Worm (Caenorhabditis elegans): ENCODE results near the gene clc-31.

clc-31 gene

DNA sequence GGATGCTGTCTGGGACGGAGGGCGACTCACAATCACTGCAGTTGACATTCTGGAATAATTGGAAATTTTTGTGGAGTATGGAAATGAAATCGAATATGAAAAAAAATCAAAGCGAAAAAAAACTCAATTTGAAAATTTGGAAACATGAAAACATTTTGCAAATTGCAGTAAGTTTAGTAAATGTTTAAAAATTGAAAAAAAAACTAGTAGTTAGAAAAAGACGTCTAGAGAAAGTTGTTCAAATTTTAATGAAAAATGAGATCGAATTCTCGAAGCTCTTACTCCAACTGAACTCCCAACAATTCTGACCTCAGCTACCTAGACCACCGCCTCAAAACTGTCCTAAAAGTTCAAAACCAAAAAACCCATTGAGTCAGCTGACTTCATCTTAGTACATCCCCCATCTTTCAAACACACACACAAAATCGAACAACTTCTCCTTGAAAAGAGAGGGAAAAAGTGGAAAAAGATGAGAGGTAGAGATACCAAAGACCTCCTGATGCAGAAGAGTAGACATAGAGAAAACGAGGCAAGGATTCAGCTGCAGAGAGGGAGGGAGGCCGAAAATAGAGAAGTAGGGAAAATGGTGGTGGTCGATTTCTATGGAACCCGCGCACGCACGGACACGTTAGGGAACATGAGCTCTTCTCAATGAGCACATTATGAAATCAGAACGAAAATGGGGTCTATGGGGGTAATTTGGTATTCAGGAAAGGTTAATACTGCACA lies 17.1 kb upstream of the clc-31 start, which contains the start of gene K01A2.10 (continued):
- TF ChIP-seq egl-27 (tag; optimal IDR thresholded peaks at IDR 0.05) = no peak
- no peak for TF ChIP-seq dmd-9 (GFP tag; IDR thresholded peaks at IDR 0.05)
- no peak for TF ChIP-seq ZK337.2 (GFP tag; IDR thresholded peaks at IDR 0.05)
- no peak for TF ChIP-seq dmd-6 (GFP tag; IDR thresholded peaks at IDR 0.05)
- no peak for TF ChIP-seq lin-38 (GFP tag; IDR thresholded peaks at IDR 0.05)
- no peak for TF ChIP-seq nhr-76 (tag; optimal IDR thresholded peaks at IDR 0.05)
- no peak for TF ChIP-seq Y105C5A.15 (GFP tag; IDR thresholded peaks at IDR 0.05)
- TF ChIP-seq Y48G9A.11 (GFP tag; IDR thresholded peaks at IDR 0.05) = no peak
- peak; percentile 47 to 64 for TF ChIP-seq lsy-2 (tag; optimal IDR thresholded peaks at IDR 0.05)
- TF ChIP-seq pqm-1 (tag; optimal IDR thresholded peaks at IDR 0.05) = no peak
- no peak for TF ChIP-seq mes-2 (tag; optimal IDR thresholded peaks at IDR 0.05; ENCODE audit: poor library complexity, severe bottlenecking)
- peak; percentile 46 for TF ChIP-seq mep-1 (tag; optimal IDR thresholded peaks at IDR 0.05)
- no peak for TF ChIP-seq ces-1 (GFP tag; optimal IDR thresholded peaks at IDR 0.05)
- no peak for TF ChIP-seq zip-2 (tag; optimal IDR thresholded peaks at IDR 0.05)
- peak; percentile 92 for TF ChIP-seq hlh-30 (tag; optimal IDR thresholded peaks at IDR 0.05; ENCODE audit: insufficient read depth)
- peak; percentile 42 for TF ChIP-seq nhr-11 (tag; optimal IDR thresholded peaks at IDR 0.05)
- no peak for TF ChIP-seq daf-16 (GFP tag; optimal IDR thresholded peaks at IDR 0.05)
- no peak for TF ChIP-seq daf-16 (tag; optimal IDR thresholded peaks at IDR 0.05)
- no peak for TF ChIP-seq R02D3.7 (tag; optimal IDR thresholded peaks at IDR 0.05)
- no peak for TF ChIP-seq egl-43 (GFP tag; IDR thresholded peaks at IDR 0.05)
- no peak for TF ChIP-seq lin-15B (tag; optimal IDR thresholded peaks at IDR 0.05)
- no peak for TF ChIP-seq lin-1 (GFP tag; IDR thresholded peaks at IDR 0.05)
- no peak for TF ChIP-seq cey-2 (tag; optimal IDR thresholded peaks at IDR 0.05; ENCODE audit: borderline replicate concordance, insufficient read depth)
- TF ChIP-seq sdz-12 (GFP tag; optimal IDR thresholded peaks at IDR 0.05) = no peak
- no peak for TF ChIP-seq lin-29 (GFP tag; IDR thresholded peaks at IDR 0.05)
- no peak for TF ChIP-seq ceh-82 (tag; optimal IDR thresholded peaks at IDR 0.05)
- TF ChIP-seq rbr-2 (tag; optimal IDR thresholded peaks at IDR 0.05) = peak; percentile 33
- no peak for TF ChIP-seq attf-4 (tag; optimal IDR thresholded peaks at IDR 0.05)
- peak; percentile 60 for TF ChIP-seq hmg-1.1 (GFP tag; IDR thresholded peaks at IDR 0.05)
- TF ChIP-seq zag-1 (tag; optimal IDR thresholded peaks at IDR 0.05) = no peak
- no peak for TF ChIP-seq mxl-3 (GFP tag; optimal IDR thresholded peaks at IDR 0.05)
- no peak for TF ChIP-seq dmd-8 (GFP tag; IDR thresholded peaks at IDR 0.05)
- TF ChIP-seq arid-1 (GFP tag; conservative IDR thresholded peaks at IDR 0.05) = no peak
- no peak for TF ChIP-seq F44E2.7 (GFP tag; IDR thresholded peaks at IDR 0.05)
- no peak for TF ChIP-seq T20F7.1 (GFP tag; optimal IDR thresholded peaks at IDR 0.05)
- no peak for TF ChIP-seq nhr-102 (tag; optimal IDR thresholded peaks at IDR 0.05)
- no peak for TF ChIP-seq zfp-3 (GFP tag; conservative IDR thresholded peaks at IDR 0.05)
- TF ChIP-seq skn-1 (tag; optimal IDR thresholded peaks at IDR 0.05) = no peak
- peak; percentile 10 for TF ChIP-seq dpl-1 (GFP tag; optimal IDR thresholded peaks at IDR 0.05)
- no peak for TF ChIP-seq spr-3 (GFP tag; optimal IDR thresholded peaks at IDR 0.05)
- TF ChIP-seq T26A8.4 (GFP tag; IDR thresholded peaks at IDR 0.05) = no peak
- no peak for TF ChIP-seq nhr-111 (GFP tag; optimal IDR thresholded peaks at IDR 0.05)
- peak in 1 of 2 experiments; percentile 55 for TF ChIP-seq unc-62 (GFP tag; optimal IDR thresholded peaks at IDR 0.05 in 1 of 2)
- no peak for TF ChIP-seq unc-62 (tag; optimal IDR thresholded peaks at IDR 0.05)
- TF ChIP-seq tra-1 (GFP tag; IDR thresholded peaks at IDR 0.05) = no peak
- TF ChIP-seq lin-39 (tag; optimal IDR thresholded peaks at IDR 0.05) = no peak
- no peak for TF ChIP-seq ztf-11 (tag; optimal IDR thresholded peaks at IDR 0.05)
- no peak for TF ChIP-seq saeg-2 (GFP tag; IDR thresholded peaks at IDR 0.05)
- no peak for TF ChIP-seq daf-12 (tag; optimal IDR thresholded peaks at IDR 0.05)
- no peak for TF ChIP-seq Y5F2A.4 (GFP tag; optimal IDR thresholded peaks at IDR 0.05)
- TF ChIP-seq mdt-29 (GFP tag; IDR thresholded peaks at IDR 0.05) = no peak

All from whole organism, L4 larva.